Fruit fly (Drosophila melanogaster) whole organism, embryonic: Measurements from ENCODE around the gene Arp10.
A peak's percentile ranks its signal among the peaks of the same experiment; 100 is the strongest.

Experiments used
- Bteb2 ChIP-seq: fragments of 200-800 bp; sonication (Bioruptor generic); optimal IDR thresholded peaks from 2 replicates; lab custom pipeline; 2016; ENCODE audit warnings: missing biosample characterization, missing genetic modification characterization
- CG11504 ChIP-seq: fragments of 200-800 bp; sonication (Bioruptor generic); optimal IDR thresholded peaks from 3 replicates; lab custom pipeline; 2019; ENCODE audit warnings: missing biosample characterization, mild to moderate bottlenecking, missing genetic modification characterization, moderate library complexity
- CG11723 ChIP-seq: fragments of 200-800 bp; sonication (Bioruptor generic); optimal IDR thresholded peaks from 2 replicates; lab custom pipeline; 2017; ENCODE audit warnings: missing biosample characterization, mild to moderate bottlenecking, missing genetic modification characterization
- CG12071 ChIP-seq: fragments of 200-800 bp; sonication (Bioruptor generic); optimal IDR thresholded peaks from 3 replicates; lab custom pipeline; 2018; ENCODE audit warnings: missing biosample characterization, mild to moderate bottlenecking, missing genetic modification characterization
- CG1529 ChIP-seq: fragments of 200-800 bp; sonication (Bioruptor generic); optimal IDR thresholded peaks from 3 replicates; lab custom pipeline; 2018; ENCODE audit warnings: missing biosample characterization, missing genetic modification characterization
- CG1603 ChIP-seq: fragments of 200-800 bp; sonication (Bioruptor generic); optimal IDR thresholded peaks from 2 replicates; lab custom pipeline; 2019; ENCODE audit warnings: missing biosample characterization, mild to moderate bottlenecking, missing genetic modification characterization, moderate library complexity
- CG16813 ChIP-seq: fragments of 200-800 bp; sonication (Bioruptor generic); IDR thresholded peaks from 3 replicates; pipeline ENCODE4 v1.3.6; 2022; ENCODE audit warnings: missing biosample characterization, missing genetic modification characterization; ENCODE audit not compliant: partially characterized antibody
- CG17186 ChIP-seq: fragments of 200-800 bp; sonication (Bioruptor generic); optimal IDR thresholded peaks from 3 replicates; lab custom pipeline; 2017; ENCODE audit warnings: missing biosample characterization, missing genetic modification reagents, missing genetic modification characterization
- CG17385 ChIP-seq: fragments of 200-800 bp; sonication (Bioruptor generic); optimal IDR thresholded peaks from 3 replicates; lab custom pipeline; 2018; ENCODE audit warnings: missing biosample characterization, mild to moderate bottlenecking, missing genetic modification characterization
- CG17568 ChIP-seq: fragments of 200-800 bp; sonication (Bioruptor generic); optimal IDR thresholded peaks from 2 replicates; lab custom pipeline; 2018; ENCODE audit warnings: missing biosample characterization, mild to moderate bottlenecking, missing genetic modification characterization, moderate library complexity
- CG18011 ChIP-seq: fragments of 200-800 bp; sonication (Bioruptor generic); optimal IDR thresholded peaks from 2 replicates; lab custom pipeline; 2017; ENCODE audit warnings: missing biosample characterization, missing genetic modification characterization, mild to moderate bottlenecking, moderate library complexity, missing genotype
- CG2116 ChIP-seq: fragments of 200-800 bp; sonication (Bioruptor generic); optimal IDR thresholded peaks from 3 replicates; lab custom pipeline; 2018; ENCODE audit warnings: missing biosample characterization, mild to moderate bottlenecking, missing genetic modification characterization
- CG2712 ChIP-seq: fragments of 200-800 bp; optimal IDR thresholded peaks from 3 replicates; lab custom pipeline; 2019; ENCODE audit warnings: missing biosample characterization, mild to moderate bottlenecking, missing genetic modification characterization, moderate library complexity
- CG32767 ChIP-seq: fragments of 200-800 bp; sonication (Bioruptor generic); IDR thresholded peaks from 2 replicates; pipeline ENCODE4 v1.3.6; 2022; ENCODE audit warnings: missing biosample characterization, missing genetic modification characterization
- CG34376 ChIP-seq: fragments of 200-800 bp; sonication (Bioruptor generic); optimal IDR thresholded peaks from 2 replicates; lab custom pipeline; 2018; ENCODE audit warnings: missing biosample characterization, mild to moderate bottlenecking, missing genetic modification characterization
- CG42726 ChIP-seq: fragments of 200-800 bp; sonication (Bioruptor generic); IDR thresholded peaks from 2 replicates; pipeline ENCODE4 v1.3.6; 2022; ENCODE audit warnings: missing biosample characterization, missing genetic modification characterization; ENCODE audit not compliant: partially characterized antibody
- CG9215 ChIP-seq: fragments of 200-800 bp; sonication (Bioruptor generic); IDR thresholded peaks from 2 replicates; pipeline ENCODE4 v1.3.6; 2022; ENCODE audit warnings: missing biosample characterization, missing genetic modification characterization
- Deaf1 ChIP-seq: fragments of 200-800 bp; optimal IDR thresholded peaks from 3 replicates; lab custom pipeline; 2019; ENCODE audit warnings: missing biosample characterization, mild to moderate bottlenecking, missing genetic modification characterization, moderate library complexity
- Doc3 ChIP-seq: fragments of 200-800 bp; sonication (Bioruptor generic); IDR thresholded peaks from 3 replicates; pipeline ENCODE4 v1.3.6; 2022; ENCODE audit warnings: missing biosample characterization, missing genetic modification characterization; ENCODE audit not compliant: partially characterized antibody
- E2f2 ChIP-seq: fragments of 200-800 bp; sonication (Bioruptor generic); IDR thresholded peaks from 2 replicates; pipeline ENCODE4 v1.3.6; 2022; ENCODE audit warnings: missing biosample characterization, missing genetic modification characterization
- HLH54F ChIP-seq: fragments of 200-800 bp; sonication (Bioruptor generic); optimal IDR thresholded peaks from 3 replicates; lab custom pipeline; 2016; ENCODE audit warnings: missing biosample characterization, missing genetic modification characterization
- Jarid2 ChIP-seq: fragments of 200-800 bp; sonication (Bioruptor generic); optimal IDR thresholded peaks from 3 replicates; lab custom pipeline; 2017; ENCODE audit warnings: mild to moderate bottlenecking, missing biosample characterization, missing genetic modification reagents, missing genetic modification characterization
- NFAT ChIP-seq: fragments of 200-800 bp; sonication (Bioruptor generic); IDR thresholded peaks from 2 replicates; pipeline ENCODE4 v1.3.6; 2022; ENCODE audit warnings: missing biosample characterization, missing genetic modification characterization
- Nf-YB ChIP-seq: fragments of 200-800 bp; sonication (Bioruptor generic); optimal IDR thresholded peaks from 3 replicates; lab custom pipeline; 2019; ENCODE audit warnings: missing biosample characterization, mild to moderate bottlenecking, missing genetic modification characterization, moderate library complexity
- Nf-YC ChIP-seq: fragments of 200-800 bp; optimal IDR thresholded peaks from 3 replicates; lab custom pipeline; 2019; ENCODE audit warnings: missing biosample characterization, mild to moderate bottlenecking, missing genetic modification characterization, moderate library complexity
- Opbp ChIP-seq: fragments of 200-800 bp; sonication (Bioruptor generic); IDR thresholded peaks from 3 replicates; pipeline ENCODE4 v1.3.6; 2022; ENCODE audit warnings: missing biosample characterization, missing genetic modification characterization; ENCODE audit not compliant: partially characterized antibody
- Pdp1 ChIP-seq, 2 experiments: fragments of 200-800 bp; sonication (Bioruptor generic); optimal IDR thresholded peaks; 3 replicates each; lab custom pipeline; 2016; ENCODE audit warnings: missing biosample characterization in 2 of 2, missing genetic modification characterization in 2 of 2, mild to moderate bottlenecking in 1 of 2, moderate library complexity in 1 of 2
- Ravus ChIP-seq: fragments of 200-800 bp; sonication (Bioruptor generic); IDR thresholded peaks from 2 replicates; pipeline ENCODE4 v1.3.6; 2022; ENCODE audit warnings: missing biosample characterization, missing genetic modification characterization
- Taf1 ChIP-seq: fragments of 200-800 bp; sonication (Bioruptor generic); IDR thresholded peaks from 2 replicates; pipeline ENCODE4 v1.3.6; 2022; ENCODE audit warnings: missing biosample characterization, missing genetic modification characterization
- bowl ChIP-seq: fragments of 200-800 bp; sonication (Bioruptor generic); IDR thresholded peaks from 2 replicates; pipeline ENCODE4 v1.3.6; 2022; ENCODE audit warnings: missing biosample characterization, missing genetic modification characterization
- cato ChIP-seq: fragments of 200-800 bp; sonication (Bioruptor generic); optimal IDR thresholded peaks from 2 replicates; lab custom pipeline; 2016; ENCODE audit warnings: missing biosample characterization, missing genetic modification characterization, borderline replicate concordance
- chinmo ChIP-seq: fragments of 200-800 bp; sonication (Bioruptor generic); IDR thresholded peaks from 4 replicates; pipeline ENCODE4 v1.3.6; 2022; ENCODE audit warnings: missing biosample characterization, missing genetic modification characterization; ENCODE audit not compliant: partially characterized antibody
- chm ChIP-seq: fragments of 200-800 bp; sonication (Bioruptor generic); IDR thresholded peaks from 2 replicates; pipeline ENCODE4 v1.3.6; 2022; ENCODE audit warnings: missing biosample characterization, missing genetic modification characterization
- ci ChIP-seq: fragments of 200-800 bp; sonication (Bioruptor generic); IDR thresholded peaks from 3 replicates; pipeline ENCODE4 v1.3.6; 2022; ENCODE audit warnings: missing biosample characterization, missing genetic modification characterization
- croc ChIP-seq: fragments of 200-800 bp; sonication (Bioruptor generic); conservative IDR thresholded peaks from 3 replicates; pipeline ENCODE4 v1.3.6; 2022; ENCODE audit warnings: missing biosample characterization, missing genetic modification characterization
- dm ChIP-seq: fragments of 200-800 bp; sonication (Bioruptor generic); optimal IDR thresholded peaks from 3 replicates; lab custom pipeline; 2016; ENCODE audit warnings: missing biosample characterization, missing genetic modification characterization
- dysf ChIP-seq: fragments of 200-800 bp; sonication (Bioruptor generic); IDR thresholded peaks from 3 replicates; pipeline ENCODE4 v1.3.6; 2022; ENCODE audit warnings: missing biosample characterization, missing genetic modification characterization
- ems ChIP-seq: fragments of 200-800 bp; sonication (Bioruptor generic); optimal IDR thresholded peaks from 3 replicates; lab custom pipeline; 2016; ENCODE audit warnings: missing biosample characterization, missing genetic modification characterization
- eve ChIP-seq, 2 experiments: fragments of >200 bp; optimal IDR thresholded peaks; 2 replicates each; lab custom pipeline; 2017; ENCODE audit warnings: missing biosample characterization in 2 of 2, missing genetic modification characterization in 2 of 2
- ftz-f1 ChIP-seq: fragments of 200-800 bp; sonication (Bioruptor generic); optimal IDR thresholded peaks from 2 replicates; lab custom pipeline; 2016; ENCODE audit warnings: missing biosample characterization, missing genetic modification characterization
- gce ChIP-seq: fragments of 200-800 bp; sonication (Bioruptor generic); IDR thresholded peaks from 3 replicates; pipeline ENCODE4 v1.3.6; 2022; ENCODE audit warnings: missing biosample characterization, missing genetic modification characterization
- mld ChIP-seq: fragments of 200-800 bp; sonication (Bioruptor generic); IDR thresholded peaks from 3 replicates; pipeline ENCODE4 v1.3.6; 2022; ENCODE audit warnings: missing biosample characterization, missing genetic modification characterization; ENCODE audit not compliant: partially characterized antibody
- sens ChIP-seq: fragments of 200-800 bp; sonication (Bioruptor generic); peaks from one replicate; lab custom pipeline; 2016; ENCODE audit warnings: missing biosample characterization, missing genetic modification characterization
- slbo ChIP-seq: fragments of 200-800 bp; sonication (Bioruptor generic); IDR thresholded peaks from 2 replicates; pipeline ENCODE4 v1.3.6; 2022; ENCODE audit warnings: missing biosample characterization, missing genetic modification characterization
- sna ChIP-seq: fragments of 200-800 bp; sonication (Bioruptor generic); IDR thresholded peaks from 2 replicates; pipeline ENCODE4 v1.3.6; 2022; ENCODE audit warnings: missing biosample characterization, missing genetic modification characterization; ENCODE audit not compliant: partially characterized antibody
- so ChIP-seq: fragments of 200-800 bp; sonication (Bioruptor generic); IDR thresholded peaks from 3 replicates; pipeline ENCODE4 v1.3.6; 2022; ENCODE audit warnings: missing biosample characterization, missing genetic modification characterization
- sr ChIP-seq: fragments of 200-800 bp; sonication (Bioruptor generic); IDR thresholded peaks from 3 replicates; pipeline ENCODE4 v1.3.6; 2022; ENCODE audit warnings: missing biosample characterization, missing genetic modification characterization
- trem ChIP-seq: fragments of 200-800 bp; optimal IDR thresholded peaks from 3 replicates; lab custom pipeline; 2019; ENCODE audit warnings: missing biosample characterization, mild to moderate bottlenecking, missing genetic modification characterization, moderate library complexity
- vvl ChIP-seq: fragments of 200-800 bp; sonication (Bioruptor generic); IDR thresholded peaks from 2 replicates; pipeline ENCODE4 v1.3.6; 2022; ENCODE audit warnings: missing biosample characterization, missing genetic modification characterization
- wek ChIP-seq: fragments of 200-800 bp; sonication (Bioruptor generic); optimal IDR thresholded peaks from 3 replicates; lab custom pipeline; 2018; ENCODE audit warnings: missing biosample characterization, mild to moderate bottlenecking, missing genetic modification characterization, moderate library complexity

Arp10 gene

dm6 chrX:19604997-19605396, 41.0 kb downstream of the Arp10 start, which contains the start of gene CG14207 (continued):
- TF ChIP-seq CG32767 (peak; percentile 24; the same call in 1 of the 2 replicates), croc (GFP tag; lab: Robert Waterston, UW) (no peak), chinmo (GFP tag; lab: Robert Waterston, UW) (peak; percentile 84; the same call in 2 of the 4 replicates), Opbp (peak; percentile 86), CG18011 (GFP tag; lab: Kevin White, UChicago) (no peak), NFAT (GFP tag; lab: Robert Waterston, UW) (peak; percentile 23; the same call in 1 of the 2 replicates), Nf-YB (GFP tag; lab: Kevin White, UChicago) (no peak), CG12071 (GFP tag; lab: Kevin White, UChicago) (peak; percentile 36), E2f2 (GFP tag; lab: Robert Waterston, UW) (peak; percentile 88), CG2712 (tag; lab: Kevin White, UChicago) (peak; percentile 24), dm (GFP tag; lab: Kevin White, UChicago) (peak; percentile 15), slbo (GFP tag; lab: Robert Waterston, UW) (peak; percentile 41; the same call in 1 of the 2 replicates), ci (GFP tag; lab: Robert Waterston, UW) (peak; percentile 65; the same call in 2 of the 3 replicates), Jarid2 (peak; percentile 77), eve (GFP tag; optimal IDR thresholded peaks at IDR 0.05; lab: Kevin White, UChicago) (no peak), sens (GFP tag; lab: Kevin White, UChicago) (peak; percentile 63), sna (GFP tag; lab: Robert Waterston, UW) (peak; percentile 57; the same call in 1 of the 2 replicates), CG11504 (tag; lab: Kevin White, UChicago) (peak; percentile 31), Pdp1 (GFP tag; optimal IDR thresholded peaks at IDR 0.05; lab: Kevin White, UChicago) (peak in 1 of 2 experiments; percentile 6), wek (GFP tag; lab: Kevin White, UChicago) (peak; percentile 9), Deaf1 (peak; percentile 10), gce (GFP tag; lab: Robert Waterston, UW) (no peak), dysf (GFP tag; lab: Robert Waterston, UW) (no peak), CG11723 (GFP tag; lab: Kevin White, UChicago) (no peak), Nf-YC (tag; lab: Kevin White, UChicago) (peak; percentile 10), ems (peak; percentile 5), CG1603 (tag; lab: Kevin White, UChicago) (peak; percentile 20), trem (tag; lab: Kevin White, UChicago) (peak; percentile 29), CG9215 (GFP tag; lab: Robert Waterston, UW) (no peak), CG42726 (GFP tag; lab: Robert Waterston, UW) (peak; percentile 59; the same call in 1 of the 2 replicates), CG17568 (no peak), Taf1 (no peak), bowl (no peak), Bteb2 (GFP tag; lab: Kevin White, UChicago) (no peak), vvl (GFP tag; lab: Robert Waterston, UW) (peak; percentile 64), mld (GFP tag; lab: Robert Waterston, UW) (peak; percentile 80), CG16813 (GFP tag; lab: Robert Waterston, UW) (peak; percentile 62; the same call in 2 of the 3 replicates), ftz-f1 (no peak), CG1529 (GFP tag; lab: Kevin White, UChicago) (peak; percentile 6), CG34376 (peak; percentile 43), Ravus (GFP tag; lab: Robert Waterston, UW) (no peak), CG2116 (GFP tag; lab: Kevin White, UChicago) (peak; percentile 86), CG17186 (GFP tag; lab: Kevin White, UChicago) (peak; percentile 23), sr (GFP tag; lab: Robert Waterston, UW) (0 out of 3 replicates have a peak, but pooled peaks have one; percentile 12), Doc3 (peak; percentile 61; the same call in 2 of the 3 replicates), CG17385 (GFP tag; lab: Kevin White, UChicago) (peak; percentile 17), so (GFP tag; lab: Robert Waterston, UW) (peak; percentile 37; the same call in 1 of the 3 replicates), chm (GFP tag; lab: Robert Waterston, UW) (peak; percentile 61; the same call in 1 of the 2 replicates), cato (no peak), HLH54F (no peak)
